Worm (Caenorhabditis elegans) whole organism, L2 larva: ENCODE measurements around the gene T20D3.6.
A peak's percentile ranks its signal among the peaks of the same experiment; 100 is the strongest.

Source experiments
- C34F6.9 ChIP-seq: fragments of 150-350 bp; optimal IDR thresholded peaks from 2 replicates; lab custom pipeline; 2014; ENCODE audit warnings: missing biosample characterization, missing genetic modification characterization
- F13H6.1 ChIP-seq: sonication (generic microtip); optimal IDR thresholded peaks from 2 replicates; lab custom pipeline; 2016; ENCODE audit warnings: missing genetic modification characterization, missing compliant biosample characterization
- alr-1 ChIP-seq: fragments of 150-350 bp; optimal IDR thresholded peaks from 2 replicates; lab custom pipeline; 2014; ENCODE audit warnings: missing biosample characterization, missing genetic modification characterization
- aly-2 ChIP-seq: fragments of 150-350 bp; optimal IDR thresholded peaks from 2 replicates; lab custom pipeline; 2014; ENCODE audit warnings: missing biosample characterization, missing genetic modification characterization
- blmp-1 ChIP-seq: sonication (generic microtip); optimal IDR thresholded peaks from 2 replicates; lab custom pipeline; 2017; ENCODE audit warnings: missing genetic modification characterization, mild to moderate bottlenecking, missing compliant biosample characterization, antibody characterized with exemption, moderate library complexity; ENCODE audit not compliant: insufficient read depth
- ceh-16 ChIP-seq: fragments of 150-350 bp; optimal IDR thresholded peaks from 2 replicates; lab custom pipeline; 2014; ENCODE audit warnings: missing biosample characterization, missing genetic modification characterization
- ceh-82 ChIP-seq: fragments of 150-350 bp; optimal IDR thresholded peaks from 2 replicates; lab custom pipeline; 2014; ENCODE audit warnings: missing biosample characterization, missing genetic modification characterization
- crh-2 ChIP-seq: sonication (generic microtip); optimal IDR thresholded peaks from 2 replicates; lab custom pipeline; 2017; ENCODE audit warnings: missing biosample characterization, missing genetic modification characterization
- dmd-4 ChIP-seq: sonication (generic microtip); optimal IDR thresholded peaks from 2 replicates; lab custom pipeline; 2017; ENCODE audit warnings: missing biosample characterization, missing genetic modification characterization
- egl-27 ChIP-seq: sonication (generic microtip); optimal IDR thresholded peaks from 3 replicates; lab custom pipeline; 2017; ENCODE audit warnings: missing biosample characterization, missing genetic modification reagents, missing genetic modification characterization
- elt-1 ChIP-seq: fragments of 150-350 bp; optimal IDR thresholded peaks from 2 replicates; lab custom pipeline; 2014; ENCODE audit warnings: missing biosample characterization, missing genetic modification characterization
- fos-1 ChIP-seq: fragments of 150-350 bp; optimal IDR thresholded peaks from 2 replicates; lab custom pipeline; 2014; ENCODE audit warnings: missing biosample characterization, missing genetic modification characterization
- gmeb-1 ChIP-seq: fragments of 150-350 bp; optimal IDR thresholded peaks from 2 replicates; lab custom pipeline; 2014; ENCODE audit warnings: missing biosample characterization, missing genetic modification characterization
- lin-11 ChIP-seq: fragments of 150-350 bp; sonication (generic microtip); optimal IDR thresholded peaks from 2 replicates; lab custom pipeline; 2014; ENCODE audit warnings: missing biosample characterization, missing genetic modification characterization, inconsistent platforms, mixed read lengths
- lin-13 ChIP-seq: fragments of 150-350 bp; optimal IDR thresholded peaks from 2 replicates; lab custom pipeline; 2014; ENCODE audit warnings: missing biosample characterization, missing genetic modification reagents, missing genetic modification characterization
- lin-39 ChIP-seq: fragments of 150-350 bp; optimal IDR thresholded peaks from 2 replicates; lab custom pipeline; 2014; ENCODE audit warnings: missing biosample characterization, missing genetic modification reagents, missing genetic modification characterization
- lsy-2 ChIP-seq, 2 experiments: fragments of 150-350 bp in 1 of 2; sonication (generic microtip) in 1 of 2; optimal IDR thresholded peaks; 2 replicates each; lab custom pipeline; 2014 to 2017; ENCODE audit warnings: missing biosample characterization in 2 of 2, missing genetic modification characterization in 2 of 2
- mdl-1 ChIP-seq, 2 experiments: fragments of 150-350 bp in 1 of 2; sonication (generic microtip) in 1 of 2; optimal IDR thresholded peaks; 2 replicates each; lab custom pipeline; 2017; ENCODE audit warnings: missing biosample characterization in 2 of 2, missing genetic modification characterization in 2 of 2
- nhr-10 ChIP-seq: sonication (generic microtip); optimal IDR thresholded peaks from 2 replicates; lab custom pipeline; 2017; ENCODE audit warnings: missing biosample characterization, missing genetic modification characterization
- nhr-11 ChIP-seq: fragments of 150-350 bp; optimal IDR thresholded peaks from 2 replicates; lab custom pipeline; 2014; ENCODE audit warnings: missing biosample characterization, missing genetic modification characterization
- nhr-129 ChIP-seq: fragments of 150-350 bp; optimal IDR thresholded peaks from 2 replicates; lab custom pipeline; 2014; ENCODE audit warnings: missing biosample characterization, missing genetic modification characterization
- nhr-21 ChIP-seq: fragments of 150-350 bp; optimal IDR thresholded peaks from 2 replicates; lab custom pipeline; 2014; ENCODE audit warnings: missing biosample characterization, missing genetic modification characterization
- nhr-23 ChIP-seq: fragments of 150-350 bp; optimal IDR thresholded peaks from 2 replicates; lab custom pipeline; 2014; ENCODE audit warnings: missing biosample characterization, missing genetic modification reagents, missing genetic modification characterization
- nhr-237 ChIP-seq: fragments of 150-350 bp; optimal IDR thresholded peaks from 2 replicates; lab custom pipeline; 2014; ENCODE audit warnings: missing biosample characterization, missing genetic modification characterization
- nhr-25 ChIP-seq: fragments of 150-350 bp; sonication (generic microtip); optimal IDR thresholded peaks from 3 replicates; lab custom pipeline; 2014; ENCODE audit warnings: missing biosample characterization, missing genetic modification characterization
- nhr-6 ChIP-seq: fragments of 150-350 bp; optimal IDR thresholded peaks from 2 replicates; lab custom pipeline; 2014; ENCODE audit warnings: missing biosample characterization, missing genetic modification characterization
- nhr-77 ChIP-seq: fragments of 150-350 bp; optimal IDR thresholded peaks from 2 replicates; lab custom pipeline; 2014; ENCODE audit warnings: missing biosample characterization, missing genetic modification characterization
- sem-4 ChIP-seq: fragments of 150-350 bp; optimal IDR thresholded peaks from 2 replicates; lab custom pipeline; 2014; ENCODE audit warnings: missing biosample characterization, missing genetic modification reagents, missing genetic modification characterization
- sma-3 ChIP-seq: sonication (generic microtip); optimal IDR thresholded peaks from 2 replicates; lab custom pipeline; 2016; ENCODE audit warnings: missing genetic modification reagents, missing genetic modification characterization, missing compliant biosample characterization
- sma-9 ChIP-seq, 2 experiments: fragments of 150-350 bp in 1 of 2; sonication (generic microtip) in 1 of 2; optimal IDR thresholded peaks; 2 replicates each; lab custom pipeline; 2014 to 2016; ENCODE audit warnings: missing genetic modification characterization in 2 of 2, mild to moderate bottlenecking in 1 of 2, missing biosample characterization in 1 of 2, missing compliant biosample characterization in 1 of 2, missing genetic modification reagents in 1 of 2, moderate library complexity in 1 of 2
- unc-39 ChIP-seq: fragments of 150-350 bp; optimal IDR thresholded peaks from 2 replicates; lab custom pipeline; 2014; ENCODE audit warnings: missing biosample characterization, missing genetic modification characterization
- unc-55 ChIP-seq: fragments of 150-350 bp; sonication (generic microtip); optimal IDR thresholded peaks from 3 replicates; lab custom pipeline; 2014; ENCODE audit warnings: missing biosample characterization, missing genetic modification reagents, missing genetic modification characterization
- zag-1 ChIP-seq: fragments of 150-350 bp; optimal IDR thresholded peaks from 2 replicates; lab custom pipeline; 2014; ENCODE audit warnings: missing biosample characterization, missing genetic modification characterization
- ztf-1 ChIP-seq: fragments of 200-800 bp; sonication (Bioruptor generic); conservative IDR thresholded peaks from 2 replicates; pipeline ENCODE4 v1.3.6; 2022; ENCODE audit warnings: missing genetic modification characterization, missing compliant biosample characterization
- ztf-11 ChIP-seq: sonication (generic microtip); optimal IDR thresholded peaks from 2 replicates; lab custom pipeline; 2017; ENCODE audit warnings: missing biosample characterization, missing genetic modification characterization

Gene T20D3.6

ce11 chrIV:9341591-9341990 lies 2.5 kb upstream of the T20D3.6 start, which contains the start of gene vps-26:
TSS of gene vps-26 (minus strand) at chrIV:9341790.
- peak; percentile 40 for TF ChIP-seq nhr-129 (tag; lab: Kevin White, UChicago)
- no peak for TF ChIP-seq nhr-10 (tag; lab: Kevin White, UChicago)
- TF ChIP-seq lsy-2 (tag; optimal IDR thresholded peaks at IDR 0.05; lab: Kevin White, UChicago): peak in 1 of 2 experiments; percentile 49
- TF ChIP-seq unc-55: peak; percentile 26
- TF ChIP-seq zag-1: no peak
- no peak for TF ChIP-seq nhr-6 (tag; lab: Kevin White, UChicago)
- TF ChIP-seq C34F6.9: peak; percentile 48
- TF ChIP-seq ceh-16 (tag; lab: Kevin White, UChicago): no peak
- TF ChIP-seq fos-1 (tag; lab: Kevin White, UChicago): peak; percentile 47
- TF ChIP-seq, all 48 proteins: peak for 5

ce11 chrIV:9336538-9337090 lies 2.5 kb downstream of the T20D3.6 start, which contains the start of gene T20D3.5:
TSS of gene T20D3.5 (plus strand) at chrIV:9337040.
- TF ChIP-seq nhr-23 (tag; lab: Kevin White, UChicago) (no peak), aly-2 (tag; lab: Kevin White, UChicago) (no peak), crh-2 (tag; lab: Kevin White, UChicago) (no peak), nhr-129 (tag; lab: Kevin White, UChicago) (no peak), nhr-6 (tag; lab: Kevin White, UChicago) (no peak), dmd-4 (tag; lab: Kevin White, UChicago) (no peak), nhr-11 (tag; lab: Kevin White, UChicago) (no peak), alr-1 (tag; lab: Kevin White, UChicago) (no peak), ceh-16 (tag; lab: Kevin White, UChicago) (no peak), elt-1 (tag; lab: Kevin White, UChicago) (no peak), ceh-82 (tag; lab: Kevin White, UChicago) (no peak), mdl-1 (tag; optimal IDR thresholded peaks at IDR 0.05; lab: Kevin White, UChicago) (no peak), nhr-25 (tag; lab: Kevin White, UChicago) (no peak), C34F6.9 (no peak), nhr-21 (no peak), zag-1 (no peak), nhr-237 (no peak), sem-4 (tag; lab: Kevin White, UChicago) (no peak), lin-11 (tag; lab: Kevin White, UChicago) (no peak), lsy-2 (tag; optimal IDR thresholded peaks at IDR 0.05; lab: Kevin White, UChicago) (no peak)

ce11 chrIV:9335552-9336251 lies 3.4 kb downstream of the T20D3.6 start, which contains the start of the genes coa-4 and T20D3.14:
TSS of gene coa-4 (minus strand) at chrIV:9335602.
TSS of gene T20D3.14 (minus strand) at chrIV:9335909.
- peak in 1 of 2 experiments; percentile 69 for TF ChIP-seq lsy-2 (tag; optimal IDR thresholded peaks at IDR 0.05; lab: Kevin White, UChicago)
- peak; percentile 66 for TF ChIP-seq crh-2 (tag; lab: Kevin White, UChicago)
- TF ChIP-seq mdl-1 (tag; optimal IDR thresholded peaks at IDR 0.05; lab: Kevin White, UChicago): no peak
- peak; percentile 63 for TF ChIP-seq fos-1 (tag; lab: Kevin White, UChicago)
- TF ChIP-seq nhr-10 (tag; lab: Kevin White, UChicago): no peak
- TF ChIP-seq zag-1: no peak
- TF ChIP-seq sma-3: peak; percentile 19
- peak; percentile 56 for TF ChIP-seq C34F6.9
- no peak for TF ChIP-seq nhr-77
- no peak for TF ChIP-seq sma-9 (GFP tag; optimal IDR thresholded peaks at IDR 0.05; lab: Kevin White, UChicago)
- no peak for TF ChIP-seq sma-9 (tag; optimal IDR thresholded peaks at IDR 0.05; lab: Kevin White, UChicago)
- peak; percentile 39 for TF ChIP-seq unc-55
- peak; percentile 23 for TF ChIP-seq nhr-25 (tag; lab: Kevin White, UChicago)
- TF ChIP-seq nhr-23 (tag; lab: Kevin White, UChicago): no peak
- no peak for TF ChIP-seq blmp-1
- TF ChIP-seq ztf-11 (tag; lab: Kevin White, UChicago): no peak
- TF ChIP-seq unc-39 (tag; lab: Kevin White, UChicago): no peak
- no peak for TF ChIP-seq ceh-82 (tag; lab: Kevin White, UChicago)
- TF ChIP-seq egl-27 (tag; lab: Kevin White, UChicago): no peak
- peak; percentile 40 for TF ChIP-seq gmeb-1 (tag; lab: Kevin White, UChicago)
- TF ChIP-seq F13H6.1: peak; percentile 28
- no peak for TF ChIP-seq ztf-1 (GFP tag; lab: Robert Waterston, UW)
- peak; percentile 25 for TF ChIP-seq sem-4 (tag; lab: Kevin White, UChicago)
- peak; percentile 23 for TF ChIP-seq lin-13 (GFP tag; lab: Kevin White, UChicago)
- TF ChIP-seq nhr-129 (tag; lab: Kevin White, UChicago): peak; percentile 59
- TF ChIP-seq lin-39 (tag; lab: Kevin White, UChicago): no peak
- TF ChIP-seq nhr-21: no peak
